Fruit fly (Drosophila melanogaster) whole organism, embryonic: Measurements from ENCODE around the gene CG44261.
A peak's percentile ranks its signal among the peaks of the same experiment; 100 is the strongest.

Experiments used
- B-H2 ChIP-seq: fragments of 200-800 bp; sonication (Bioruptor generic); optimal IDR thresholded peaks from 2 replicates; lab custom pipeline; 2018; ENCODE audit warnings: missing biosample characterization, mild to moderate bottlenecking, missing genetic modification characterization
- CG10321 ChIP-seq: fragments of 200-800 bp; sonication (Bioruptor generic); IDR thresholded peaks from 2 replicates; pipeline ENCODE4 v1.3.6; 2022; ENCODE audit warnings: missing biosample characterization, missing genetic modification characterization
- CG10431 ChIP-seq: fragments of 200-800 bp; sonication (Bioruptor generic); optimal IDR thresholded peaks from 3 replicates; lab custom pipeline; 2018; ENCODE audit warnings: missing biosample characterization, mild to moderate bottlenecking, missing genetic modification characterization
- CG10543 ChIP-seq: fragments of 200-800 bp; sonication (Bioruptor generic); optimal IDR thresholded peaks from 3 replicates; lab custom pipeline; 2017; ENCODE audit warnings: missing biosample characterization, mild to moderate bottlenecking, missing genetic modification characterization, moderate library complexity
- CG10959 ChIP-seq: fragments of 200-800 bp; sonication (Bioruptor generic); IDR thresholded peaks from 2 replicates; pipeline ENCODE4 v1.3.6; 2022; ENCODE audit warnings: missing biosample characterization, missing genetic modification characterization
- CG11085 ChIP-seq: fragments of 200-800 bp; sonication (Bioruptor generic); IDR thresholded peaks from 2 replicates; pipeline ENCODE4 v1.3.6; 2022; ENCODE audit warnings: missing biosample characterization, missing genetic modification characterization
- CG13775 ChIP-seq: fragments of 200-800 bp; sonication (Bioruptor generic); optimal IDR thresholded peaks from 3 replicates; lab custom pipeline; 2017; ENCODE audit warnings: missing biosample characterization, mild to moderate bottlenecking, missing genetic modification characterization
- CG13894 ChIP-seq: fragments of 200-800 bp; sonication (Bioruptor generic); optimal IDR thresholded peaks from 3 replicates; lab custom pipeline; 2018; ENCODE audit warnings: missing biosample characterization, mild to moderate bottlenecking, missing genetic modification characterization, moderate library complexity
- CG18011 ChIP-seq: fragments of 200-800 bp; sonication (Bioruptor generic); optimal IDR thresholded peaks from 2 replicates; lab custom pipeline; 2017; ENCODE audit warnings: missing biosample characterization, missing genetic modification characterization, mild to moderate bottlenecking, moderate library complexity, missing genotype
- CG2129 ChIP-seq: fragments of 200-800 bp; sonication (Bioruptor generic); IDR thresholded peaks from 2 replicates; pipeline ENCODE4 v1.3.6; 2022; ENCODE audit warnings: missing biosample characterization, missing genetic modification characterization; ENCODE audit not compliant: partially characterized antibody
- CG42726 ChIP-seq: fragments of 200-800 bp; sonication (Bioruptor generic); IDR thresholded peaks from 2 replicates; pipeline ENCODE4 v1.3.6; 2022; ENCODE audit warnings: missing biosample characterization, missing genetic modification characterization; ENCODE audit not compliant: partially characterized antibody
- CG4424 ChIP-seq: fragments of 200-800 bp; sonication (Bioruptor generic); optimal IDR thresholded peaks from 3 replicates; lab custom pipeline; 2016; ENCODE audit warnings: missing biosample characterization, missing genetic modification characterization
- CG4854 ChIP-seq: fragments of 200-800 bp; sonication (Bioruptor generic); optimal IDR thresholded peaks from 2 replicates; lab custom pipeline; 2016; ENCODE audit warnings: missing biosample characterization, missing genetic modification characterization, inconsistent platforms
- CG5180 ChIP-seq: fragments of 200-800 bp; sonication (Bioruptor generic); optimal IDR thresholded peaks from 3 replicates; lab custom pipeline; 2017; ENCODE audit warnings: missing biosample characterization, missing genetic modification characterization, mild to moderate bottlenecking, moderate library complexity, missing genetic modification reagents
- CG6254 ChIP-seq: fragments of 200-800 bp; sonication (Bioruptor generic); optimal IDR thresholded peaks from 3 replicates; lab custom pipeline; 2017; ENCODE audit warnings: mild to moderate bottlenecking, missing biosample characterization, missing genetic modification reagents, missing genetic modification characterization
- CG6813 ChIP-seq: fragments of 200-800 bp; sonication (Bioruptor generic); optimal IDR thresholded peaks from 2 replicates; lab custom pipeline; 2017; ENCODE audit warnings: missing biosample characterization, missing genetic modification characterization, mild to moderate bottlenecking, moderate library complexity, missing genetic modification reagents
- CG7357 ChIP-seq: fragments of 200-800 bp; sonication (Bioruptor generic); IDR thresholded peaks from 3 replicates; pipeline ENCODE4 v1.3.6; 2022; ENCODE audit warnings: missing biosample characterization, missing genetic modification characterization
- CG7987 ChIP-seq: fragments of 200-800 bp; sonication (Bioruptor generic); optimal IDR thresholded peaks from 2 replicates; lab custom pipeline; 2018; ENCODE audit warnings: missing biosample characterization, mild to moderate bottlenecking, missing genetic modification characterization, moderate library complexity
- CG9727 ChIP-seq: fragments of 200-800 bp; sonication (Bioruptor generic); optimal IDR thresholded peaks from 3 replicates; lab custom pipeline; 2017; ENCODE audit warnings: missing biosample characterization, mild to moderate bottlenecking, missing genetic modification characterization
- CkIIα-i1 ChIP-seq: fragments of 200-800 bp; sonication (Bioruptor generic); IDR thresholded peaks from 2 replicates; pipeline ENCODE4 v1.3.6; 2022; ENCODE audit warnings: missing biosample characterization, missing genetic modification characterization
- Dek ChIP-seq: fragments of 200-800 bp; sonication (Bioruptor generic); optimal IDR thresholded peaks from 3 replicates; lab custom pipeline; 2019; ENCODE audit warnings: missing biosample characterization, mild to moderate bottlenecking, missing genetic modification characterization, moderate library complexity
- Dip3 ChIP-seq: fragments of 200-800 bp; sonication (Bioruptor generic); optimal IDR thresholded peaks from 3 replicates; lab custom pipeline; 2016; ENCODE audit warnings: missing biosample characterization, missing genetic modification characterization
- Doc2 ChIP-seq: fragments of 200-800 bp; sonication (Bioruptor generic); IDR thresholded peaks from 2 replicates; pipeline ENCODE4 v1.3.6; 2022; ENCODE audit warnings: missing biosample characterization, missing genetic modification characterization
- HmgZ ChIP-seq: fragments of 200-800 bp; sonication (Bioruptor generic); optimal IDR thresholded peaks from 2 replicates; lab custom pipeline; 2018; ENCODE audit warnings: missing biosample characterization, mild to moderate bottlenecking, missing genetic modification characterization
- Myb ChIP-seq: fragments of 200-800 bp; sonication (Bioruptor generic); optimal IDR thresholded peaks from 2 replicates; lab custom pipeline; 2016; ENCODE audit warnings: missing biosample characterization, missing genetic modification characterization
- Rx ChIP-seq: fragments of 200-800 bp; sonication (Bioruptor generic); IDR thresholded peaks from 2 replicates; pipeline ENCODE4 v1.3.6; 2022; ENCODE audit warnings: missing biosample characterization, missing genetic modification characterization
- Sry-δ ChIP-seq: fragments of 200-800 bp; sonication (Bioruptor generic); optimal IDR thresholded peaks from 2 replicates; lab custom pipeline; 2016; ENCODE audit warnings: missing biosample characterization, missing genetic modification characterization
- Taf1 ChIP-seq: fragments of 200-800 bp; sonication (Bioruptor generic); IDR thresholded peaks from 2 replicates; pipeline ENCODE4 v1.3.6; 2022; ENCODE audit warnings: missing biosample characterization, missing genetic modification characterization
- Xbp1 ChIP-seq: fragments of 200-800 bp; sonication (Bioruptor generic); optimal IDR thresholded peaks from 3 replicates; lab custom pipeline; 2016; ENCODE audit warnings: missing biosample characterization, mild to moderate bottlenecking, missing genetic modification characterization
- bowl ChIP-seq: fragments of 200-800 bp; sonication (Bioruptor generic); IDR thresholded peaks from 2 replicates; pipeline ENCODE4 v1.3.6; 2022; ENCODE audit warnings: missing biosample characterization, missing genetic modification characterization
- chinmo ChIP-seq: fragments of 200-800 bp; sonication (Bioruptor generic); IDR thresholded peaks from 4 replicates; pipeline ENCODE4 v1.3.6; 2022; ENCODE audit warnings: missing biosample characterization, missing genetic modification characterization; ENCODE audit not compliant: partially characterized antibody
- emc ChIP-seq: fragments of 200-800 bp; sonication (Bioruptor generic); optimal IDR thresholded peaks from 2 replicates; lab custom pipeline; 2016; ENCODE audit warnings: missing biosample characterization, missing genetic modification characterization
- en ChIP-seq: fragments of 200-800 bp; sonication (Bioruptor generic); optimal IDR thresholded peaks from 2 replicates; lab custom pipeline; 2016; ENCODE audit warnings: missing biosample characterization, missing genetic modification characterization
- fd102C ChIP-seq: fragments of 200-800 bp; sonication (Bioruptor generic); optimal IDR thresholded peaks from 2 replicates; lab custom pipeline; 2018; ENCODE audit warnings: missing biosample characterization, mild to moderate bottlenecking, missing genetic modification characterization, moderate library complexity
- grn ChIP-seq: fragments of 200-800 bp; sonication (Bioruptor generic); optimal IDR thresholded peaks from 3 replicates; lab custom pipeline; 2017; ENCODE audit warnings: missing biosample characterization, missing genetic modification characterization
- ind ChIP-seq: fragments of 200-800 bp; sonication (Bioruptor generic); optimal IDR thresholded peaks from 3 replicates; lab custom pipeline; 2016; ENCODE audit warnings: missing biosample characterization, missing genetic modification characterization
- kni ChIP-seq: fragments of 200-800 bp; sonication (Bioruptor generic); optimal IDR thresholded peaks from 3 replicates; lab custom pipeline; 2017; ENCODE audit warnings: mild to moderate bottlenecking, missing biosample characterization, missing genetic modification reagents, missing genetic modification characterization
- mirr ChIP-seq: fragments of 200-800 bp; sonication (Bioruptor generic); optimal IDR thresholded peaks from 3 replicates; lab custom pipeline; 2018; ENCODE audit warnings: missing biosample characterization, mild to moderate bottlenecking, missing genetic modification characterization
- oc ChIP-seq: fragments of 200-800 bp; sonication (Bioruptor generic); optimal IDR thresholded peaks from 2 replicates; lab custom pipeline; 2018; ENCODE audit warnings: missing biosample characterization, mild to moderate bottlenecking, missing genetic modification characterization, moderate library complexity
- peb ChIP-seq: fragments of 200-800 bp; sonication (Bioruptor generic); IDR thresholded peaks from 2 replicates; pipeline ENCODE4 v1.3.6; 2022; ENCODE audit warnings: missing biosample characterization, missing genetic modification characterization
- pho ChIP-seq: fragments of 200-800 bp; sonication (Bioruptor generic); optimal IDR thresholded peaks from 2 replicates; lab custom pipeline; 2016; ENCODE audit warnings: missing biosample characterization, missing genetic modification characterization
- sc ChIP-seq, 3 experiments: fragments of >200 bp in 2 of 3; fragments of 200-800 bp in 1 of 3; sonication (Bioruptor generic) in 1 of 3; optimal IDR thresholded peaks; 2 replicates in 2 of 3; 3 replicates in 1 of 3; lab custom pipeline; 2017; ENCODE audit warnings: mild to moderate bottlenecking in 1 of 3, missing biosample characterization in 1 of 3, missing genetic modification characterization in 1 of 3, missing genetic modification reagents in 1 of 3
- schlank ChIP-seq: fragments of 200-800 bp; sonication (Bioruptor generic); optimal IDR thresholded peaks from 2 replicates; lab custom pipeline; 2018; ENCODE audit warnings: missing biosample characterization, mild to moderate bottlenecking, missing genetic modification characterization
- sima ChIP-seq: fragments of 200-800 bp; sonication (Bioruptor generic); optimal IDR thresholded peaks from 2 replicates; lab custom pipeline; 2016; ENCODE audit warnings: missing biosample characterization, missing genetic modification characterization
- so ChIP-seq: fragments of 200-800 bp; sonication (Bioruptor generic); IDR thresholded peaks from 3 replicates; pipeline ENCODE4 v1.3.6; 2022; ENCODE audit warnings: missing biosample characterization, missing genetic modification characterization
- sqz ChIP-seq: fragments of 200-800 bp; sonication (Bioruptor generic); optimal IDR thresholded peaks from 3 replicates; lab custom pipeline; 2018; ENCODE audit warnings: missing biosample characterization, mild to moderate bottlenecking, missing genetic modification characterization
- tin ChIP-seq: fragments of 200-800 bp; sonication (Bioruptor generic); optimal IDR thresholded peaks from 3 replicates; lab custom pipeline; 2016; ENCODE audit warnings: missing biosample characterization, missing genetic modification characterization
- twi ChIP-seq: fragments of 200-800 bp; optimal IDR thresholded peaks from 2 replicates; lab custom pipeline; 2019; ENCODE audit warnings: missing biosample characterization, mild to moderate bottlenecking, missing genetic modification characterization, moderate library complexity
- zen ChIP-seq: fragments of 200-800 bp; sonication (Bioruptor generic); optimal IDR thresholded peaks from 3 replicates; lab custom pipeline; 2018; ENCODE audit warnings: missing biosample characterization, mild to moderate bottlenecking, missing genetic modification characterization, moderate library complexity
- zfh1 ChIP-seq: fragments of 200-800 bp; sonication (Bioruptor generic); IDR thresholded peaks from 3 replicates; pipeline ENCODE4 v1.3.6; 2022; ENCODE audit warnings: missing biosample characterization, missing genetic modification characterization

The CG44261 gene

dm6 chr3R:9393542-9394025 lies 14.4 kb downstream of the CG44261 start (continued):
- TF ChIP-seq grn: peak; percentile 48
- no peak for TF ChIP-seq CkIIα-i1 (GFP tag; lab: Robert Waterston, UW)
- TF ChIP-seq tin (GFP tag; lab: Kevin White, UChicago): peak; percentile 64
- TF ChIP-seq CG11085 (GFP tag; lab: Robert Waterston, UW): no peak
- TF ChIP-seq oc (tag; lab: Kevin White, UChicago): peak; percentile 66
- peak; percentile 72 for TF ChIP-seq sqz (GFP tag; lab: Kevin White, UChicago)
- TF ChIP-seq ind (GFP tag; lab: Kevin White, UChicago): peak; percentile 48
- peak; percentile 89 for TF ChIP-seq kni (GFP tag; lab: Kevin White, UChicago)
- peak; percentile 36; the same call in 1 of the 2 replicates for TF ChIP-seq Rx (GFP tag; lab: Robert Waterston, UW)
- peak; percentile 57; the same call in 1 of the 2 replicates for TF ChIP-seq peb (GFP tag; lab: Robert Waterston, UW)
- TF ChIP-seq fd102C (GFP tag; lab: Kevin White, UChicago): peak; percentile 47
- TF ChIP-seq so (GFP tag; lab: Robert Waterston, UW): peak; percentile 80
- peak; percentile 7 for TF ChIP-seq CG18011
- no peak for TF ChIP-seq Taf1 (GFP tag; lab: Robert Waterston, UW)
- peak; percentile 76 for TF ChIP-seq CG4424
- TF ChIP-seq bowl: no peak
- no peak for TF ChIP-seq Dip3 (GFP tag; lab: Kevin White, UChicago)
- TF ChIP-seq CG7987 (GFP tag; lab: Kevin White, UChicago): peak; percentile 38
- TF ChIP-seq CG13894: no peak
- TF ChIP-seq CG9727 (GFP tag; lab: Kevin White, UChicago): peak; percentile 82
- TF ChIP-seq CG2129 (GFP tag; lab: Robert Waterston, UW): no peak
- peak; percentile 50 for TF ChIP-seq zen (tag; lab: Kevin White, UChicago)
- peak; percentile 61 for TF ChIP-seq CG10431 (GFP tag; lab: Kevin White, UChicago)
- peak; percentile 36 for TF ChIP-seq Dek (tag; lab: Kevin White, UChicago)
- TF ChIP-seq chinmo (GFP tag; lab: Robert Waterston, UW): 0 out of 4 replicates have a peak, but pooled peaks have one; percentile 54
- TF ChIP-seq CG6254: peak; percentile 77
- no peak for TF ChIP-seq en (GFP tag; lab: Kevin White, UChicago)
- no peak for TF ChIP-seq Sry-δ (GFP tag; lab: Kevin White, UChicago)
- no peak for TF ChIP-seq CG10543
- TF ChIP-seq CG10321 (GFP tag; lab: Robert Waterston, UW): peak; percentile 36; the same call in 1 of the 2 replicates
- TF ChIP-seq sima (GFP tag; lab: Kevin White, UChicago): no peak
- no peak for TF ChIP-seq CG42726
- peak; percentile 76 for TF ChIP-seq zfh1 (GFP tag; lab: Robert Waterston, UW)
- TF ChIP-seq emc: no peak
- peak; percentile 67 for TF ChIP-seq CG10959 (GFP tag; lab: Robert Waterston, UW)
- no peak for TF ChIP-seq CG7357 (GFP tag; lab: Robert Waterston, UW)
- TF ChIP-seq Myb (GFP tag; lab: Kevin White, UChicago): no peak
- TF ChIP-seq sc (optimal IDR thresholded peaks at IDR 0.05; lab: Kevin White, UChicago): no peak
- TF ChIP-seq sc (GFP tag; optimal IDR thresholded peaks at IDR 0.05; lab: Kevin White, UChicago): peak; percentile 73
- TF ChIP-seq pho (GFP tag; lab: Kevin White, UChicago): no peak
- peak; percentile 67 for TF ChIP-seq CG13775 (GFP tag; lab: Kevin White, UChicago)
- no peak for TF ChIP-seq CG5180 (GFP tag; lab: Kevin White, UChicago)
- no peak for TF ChIP-seq Doc2 (GFP tag; lab: Robert Waterston, UW)
- TF ChIP-seq schlank: peak; percentile 35
- peak; percentile 48 for TF ChIP-seq HmgZ
- TF ChIP-seq mirr: peak; percentile 72
- TF ChIP-seq Xbp1 (GFP tag; lab: Kevin White, UChicago): peak; percentile 57
- peak; percentile 19 for TF ChIP-seq CG4854 (GFP tag; lab: Kevin White, UChicago)
- TF ChIP-seq CG6813 (GFP tag; lab: Kevin White, UChicago): peak; percentile 85
- TF ChIP-seq twi (tag; lab: Kevin White, UChicago): peak; percentile 76
- TF ChIP-seq B-H2 (GFP tag; lab: Kevin White, UChicago): no peak
